Worm (Caenorhabditis elegans) whole organism, mixed stage, embryonic: ENCODE measurements around the gene nhr-18.

Source experiments
- elt-3 ChIP-seq: fragments of 150-350 bp; optimal IDR thresholded peaks from 2 replicates; lab custom pipeline; 2014; ENCODE audit warnings: missing biosample characterization, missing genetic modification characterization
- nhr-12 ChIP-seq: fragments of 150-350 bp; optimal IDR thresholded peaks from 2 replicates; lab custom pipeline; 2014; ENCODE audit warnings: missing biosample characterization, missing genetic modification characterization
- nhr-237 ChIP-seq: fragments of 150-350 bp; optimal IDR thresholded peaks from 2 replicates; lab custom pipeline; 2014; ENCODE audit warnings: missing biosample characterization, missing genetic modification characterization
- unc-39 ChIP-seq: fragments of 150-350 bp; optimal IDR thresholded peaks from 2 replicates; lab custom pipeline; 2014; ENCODE audit warnings: missing biosample characterization, missing genetic modification characterization
- unc-62 ChIP-seq: fragments of 150-350 bp; optimal IDR thresholded peaks from 2 replicates; lab custom pipeline; 2014; ENCODE audit warnings: missing biosample characterization, missing genetic modification reagents, missing genetic modification characterization
- zip-8 ChIP-seq: fragments of 150-350 bp; optimal IDR thresholded peaks from 2 replicates; lab custom pipeline; 2014; ENCODE audit warnings: missing biosample characterization, missing genetic modification characterization

DNA sequence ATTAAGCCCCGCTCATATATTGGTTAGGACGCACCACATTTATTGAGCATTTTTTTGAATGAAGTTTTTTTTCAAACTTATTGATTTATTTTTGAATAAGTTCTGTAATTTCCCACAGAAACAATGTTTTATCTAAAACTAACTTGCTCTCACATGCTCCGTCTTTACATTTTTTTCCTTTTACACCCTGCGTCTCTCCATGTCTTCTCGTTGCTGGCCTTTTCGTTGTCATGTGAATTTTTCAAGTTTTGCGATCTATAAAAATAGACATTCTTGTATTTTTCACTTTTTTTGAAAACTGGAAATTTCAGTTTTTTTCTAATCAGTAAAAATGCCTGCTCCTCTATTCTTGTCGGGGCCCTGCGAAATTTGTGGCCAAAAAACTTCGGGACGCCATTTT lies 3.9 kb downstream of the nhr-18 start, which contains the start of gene nhr-134:
- TF ChIP-seq unc-62 = no peak
- TF ChIP-seq zip-8 (tag; lab: Kevin White, UChicago) = no peak
- TF ChIP-seq unc-39 = no peak
- no peak for TF ChIP-seq elt-3 (tag; lab: Kevin White, UChicago)
- no peak for TF ChIP-seq nhr-12 (tag; lab: Kevin White, UChicago)
- TF ChIP-seq nhr-237 (tag; lab: Kevin White, UChicago) = no peak
